Worm (Caenorhabditis elegans) whole organism, L2 larva: ENCODE measurements around the gene pha-2.
A peak's percentile ranks its signal among the peaks of the same experiment; 100 is the strongest.

Source experiments
- C34F6.9 ChIP-seq: fragments of 150-350 bp; optimal IDR thresholded peaks from 2 replicates; lab custom pipeline; 2014; ENCODE audit warnings: missing biosample characterization, missing genetic modification characterization
- R02D3.7 ChIP-seq: fragments of 150-350 bp; optimal IDR thresholded peaks from 2 replicates; lab custom pipeline; 2014; ENCODE audit warnings: missing biosample characterization, missing genetic modification characterization
- Y55F3AM.14 ChIP-seq: fragments of 200-800 bp; sonication (Bioruptor generic); optimal IDR thresholded peaks from 2 replicates; lab custom pipeline; 2018; ENCODE audit warnings: mild to moderate bottlenecking, missing genetic modification characterization, missing compliant biosample characterization
- ZK546.5 ChIP-seq: sonication (generic microtip); optimal IDR thresholded peaks from 2 replicates; lab custom pipeline; 2017; ENCODE audit warnings: missing biosample characterization, missing genetic modification characterization
- ama-1 ChIP-seq: fragments of 150-350 bp; optimal IDR thresholded peaks from 2 replicates; lab custom pipeline; 2018; ENCODE audit warnings: inconsistent platforms
- blmp-1 ChIP-seq: sonication (generic microtip); optimal IDR thresholded peaks from 2 replicates; lab custom pipeline; 2017; ENCODE audit warnings: missing genetic modification characterization, mild to moderate bottlenecking, missing compliant biosample characterization, antibody characterized with exemption, moderate library complexity; ENCODE audit not compliant: insufficient read depth
- ceh-16 ChIP-seq: fragments of 150-350 bp; optimal IDR thresholded peaks from 2 replicates; lab custom pipeline; 2014; ENCODE audit warnings: missing biosample characterization, missing genetic modification characterization
- crh-2 ChIP-seq: sonication (generic microtip); optimal IDR thresholded peaks from 2 replicates; lab custom pipeline; 2017; ENCODE audit warnings: missing biosample characterization, missing genetic modification characterization
- elt-1 ChIP-seq: fragments of 150-350 bp; optimal IDR thresholded peaks from 2 replicates; lab custom pipeline; 2014; ENCODE audit warnings: missing biosample characterization, missing genetic modification characterization
- elt-3 ChIP-seq: sonication (generic microtip); optimal IDR thresholded peaks from 2 replicates; lab custom pipeline; 2017; ENCODE audit warnings: missing biosample characterization, missing genetic modification characterization
- fos-1 ChIP-seq: fragments of 150-350 bp; optimal IDR thresholded peaks from 2 replicates; lab custom pipeline; 2014; ENCODE audit warnings: missing biosample characterization, missing genetic modification characterization
- lin-39 ChIP-seq: fragments of 150-350 bp; optimal IDR thresholded peaks from 2 replicates; lab custom pipeline; 2014; ENCODE audit warnings: missing biosample characterization, missing genetic modification reagents, missing genetic modification characterization
- lsy-2 ChIP-seq, 2 experiments: fragments of 150-350 bp in 1 of 2; sonication (generic microtip) in 1 of 2; optimal IDR thresholded peaks; 2 replicates each; lab custom pipeline; 2014 to 2017; ENCODE audit warnings: missing biosample characterization in 2 of 2, missing genetic modification characterization in 2 of 2
- mab-5 ChIP-seq: fragments of 150-350 bp; optimal IDR thresholded peaks from 2 replicates; lab custom pipeline; 2014; ENCODE audit warnings: missing biosample characterization, missing genetic modification characterization
- mdl-1 ChIP-seq, 2 experiments: fragments of 150-350 bp in 1 of 2; sonication (generic microtip) in 1 of 2; optimal IDR thresholded peaks; 2 replicates each; lab custom pipeline; 2017; ENCODE audit warnings: missing biosample characterization in 2 of 2, missing genetic modification characterization in 2 of 2
- nhr-10 ChIP-seq: sonication (generic microtip); optimal IDR thresholded peaks from 2 replicates; lab custom pipeline; 2017; ENCODE audit warnings: missing biosample characterization, missing genetic modification characterization
- nhr-12 ChIP-seq: fragments of 150-350 bp; optimal IDR thresholded peaks from 2 replicates; lab custom pipeline; 2014; ENCODE audit warnings: missing biosample characterization, missing genetic modification characterization
- nhr-129 ChIP-seq: fragments of 150-350 bp; optimal IDR thresholded peaks from 2 replicates; lab custom pipeline; 2014; ENCODE audit warnings: missing biosample characterization, missing genetic modification characterization
- nhr-237 ChIP-seq: fragments of 150-350 bp; optimal IDR thresholded peaks from 2 replicates; lab custom pipeline; 2014; ENCODE audit warnings: missing biosample characterization, missing genetic modification characterization
- nhr-25 ChIP-seq: fragments of 150-350 bp; sonication (generic microtip); optimal IDR thresholded peaks from 3 replicates; lab custom pipeline; 2014; ENCODE audit warnings: missing biosample characterization, missing genetic modification characterization
- nhr-6 ChIP-seq: fragments of 150-350 bp; optimal IDR thresholded peaks from 2 replicates; lab custom pipeline; 2014; ENCODE audit warnings: missing biosample characterization, missing genetic modification characterization
- nhr-77 ChIP-seq: fragments of 150-350 bp; optimal IDR thresholded peaks from 2 replicates; lab custom pipeline; 2014; ENCODE audit warnings: missing biosample characterization, missing genetic modification characterization
- sem-4 ChIP-seq: fragments of 150-350 bp; optimal IDR thresholded peaks from 2 replicates; lab custom pipeline; 2014; ENCODE audit warnings: missing biosample characterization, missing genetic modification reagents, missing genetic modification characterization
- sma-9 ChIP-seq, 2 experiments: fragments of 150-350 bp in 1 of 2; sonication (generic microtip) in 1 of 2; optimal IDR thresholded peaks; 2 replicates each; lab custom pipeline; 2014 to 2016; ENCODE audit warnings: missing genetic modification characterization in 2 of 2, mild to moderate bottlenecking in 1 of 2, missing biosample characterization in 1 of 2, missing compliant biosample characterization in 1 of 2, missing genetic modification reagents in 1 of 2, moderate library complexity in 1 of 2
- snpc-4 ChIP-seq: fragments of 150-350 bp; optimal IDR thresholded peaks from 2 replicates; lab custom pipeline; 2014; ENCODE audit warnings: missing biosample characterization, missing genetic modification characterization
- unc-62 ChIP-seq: fragments of 150-350 bp; optimal IDR thresholded peaks from 2 replicates; lab custom pipeline; 2014; ENCODE audit warnings: missing biosample characterization, missing genetic modification reagents, missing genetic modification characterization
- zag-1 ChIP-seq: fragments of 150-350 bp; optimal IDR thresholded peaks from 2 replicates; lab custom pipeline; 2014; ENCODE audit warnings: missing biosample characterization, missing genetic modification characterization

pha-2 gene

ce11 chrX:593245-593733 lies 43.5 kb downstream of the pha-2 start (continued):
- peak; percentile 78 for TF ChIP-seq Y55F3AM.14 (GFP tag; lab: Kevin White, UChicago)
- peak; percentile 81 for TF ChIP-seq sem-4
- peak; percentile 88 for TF ChIP-seq crh-2 (tag; lab: Kevin White, UChicago)
- TF ChIP-seq nhr-12 (tag; lab: Kevin White, UChicago), result no peak
- TF ChIP-seq sma-9 (GFP tag; optimal IDR thresholded peaks at IDR 0.05; lab: Kevin White, UChicago), result peak; percentile 79
- TF ChIP-seq sma-9 (tag; optimal IDR thresholded peaks at IDR 0.05; lab: Kevin White, UChicago), result no peak
- peak; percentile 92 for TF ChIP-seq C34F6.9
- TF ChIP-seq mab-5 (tag; lab: Kevin White, UChicago), result peak; percentile 81
- no peak for TF ChIP-seq unc-62 (GFP tag; lab: Kevin White, UChicago)
- peak; percentile 98 for TF ChIP-seq nhr-129 (tag; lab: Kevin White, UChicago)
- peak; percentile 61 to 76 for TF ChIP-seq lsy-2 (tag; optimal IDR thresholded peaks at IDR 0.05; lab: Kevin White, UChicago)
- TF ChIP-seq, all 48 proteins: peak for 28

ce11 chrX:591056-591455 lies 45.7 kb downstream of the pha-2 start:
- TF ChIP-seq nhr-10 (tag; lab: Kevin White, UChicago) (no peak), sma-9 (GFP tag; optimal IDR thresholded peaks at IDR 0.05; lab: Kevin White, UChicago) (no peak), sma-9 (tag; optimal IDR thresholded peaks at IDR 0.05; lab: Kevin White, UChicago) (no peak), zag-1 (no peak), nhr-129 (tag; lab: Kevin White, UChicago) (no peak)

ce11 chrX:587798-588197 lies 49.0 kb downstream of the pha-2 start, which contains the start of gene mrp-1:
TSS of gene mrp-1 (minus strand) at chrX:587898.
- no peak for TF ChIP-seq snpc-4
- no peak for TF ChIP-seq R02D3.7 (tag; lab: Kevin White, UChicago)
- no peak for TF ChIP-seq nhr-77 (tag; lab: Kevin White, UChicago)
- no peak for TF ChIP-seq ceh-16 (tag; lab: Kevin White, UChicago)
- no peak for TF ChIP-seq mdl-1 (tag; optimal IDR thresholded peaks at IDR 0.05; lab: Kevin White, UChicago)
- no peak for TF ChIP-seq nhr-6
- TF ChIP-seq blmp-1 (tag; lab: Kevin White, UChicago), result no peak
- no peak for TF ChIP-seq zag-1
- no peak for TF ChIP-seq nhr-129 (tag; lab: Kevin White, UChicago)
- TF ChIP-seq elt-3 (tag; lab: Kevin White, UChicago), result no peak

ce11 chrX:585598-586217 lies 51.1 kb downstream of the pha-2 start:
- TF ChIP-seq fos-1 (no peak), nhr-6 (no peak), ceh-16 (tag; lab: Kevin White, UChicago) (peak; percentile 11), ZK546.5 (tag; lab: Kevin White, UChicago) (no peak), lin-39 (no peak), unc-62 (GFP tag; lab: Kevin White, UChicago) (no peak), ama-1 (lab: Kevin White, UChicago) (no peak), nhr-25 (peak; percentile 11), elt-1 (tag; lab: Kevin White, UChicago) (peak; percentile 41), nhr-237 (tag; lab: Kevin White, UChicago) (no peak)
